Fruit fly (Drosophila melanogaster): ENCODE results near the gene CG43245.

dm6 chr3L:10791681-10792529 is 20.2 kb downstream of the CG43245 start:
- TF ChIP-seq Myc (optimal IDR thresholded peaks at IDR 0.05) (no peak), psq (optimal IDR thresholded peaks at IDR 0.05) (no peak), ttk (optimal IDR thresholded peaks at IDR 0.05) (no peak)
